Worm (Caenorhabditis elegans) whole organism, young adult: ENCODE data around the gene his-70.
A peak's percentile ranks its signal among the peaks of the same experiment; 100 is the strongest.

ENCODE experiments used
- B0261.1 ChIP-seq: sonication (generic microtip); optimal IDR thresholded peaks from 2 replicates; lab custom pipeline; 2016; ENCODE audit warnings: mild to moderate bottlenecking, missing genetic modification characterization, moderate library complexity, missing compliant biosample characterization
- B0336.3 ChIP-seq: fragments of 200-800 bp; sonication (Bioruptor generic); IDR thresholded peaks from 2 replicates; pipeline ENCODE4 v1.3.6; 2022; ENCODE audit warnings: missing genetic modification characterization, missing compliant biosample characterization
- F22D6.2 ChIP-seq: sonication (generic microtip); optimal IDR thresholded peaks from 2 replicates; lab custom pipeline; 2016; ENCODE audit warnings: mild to moderate bottlenecking, missing genetic modification characterization, missing compliant biosample characterization
- F52B5.7 ChIP-seq: sonication (generic microtip); optimal IDR thresholded peaks from 2 replicates; lab custom pipeline; 2016; ENCODE audit warnings: mild to moderate bottlenecking, missing genetic modification characterization, missing compliant biosample characterization
- F55B11.4 ChIP-seq: sonication (generic microtip); optimal IDR thresholded peaks from 2 replicates; lab custom pipeline; 2016; ENCODE audit warnings: missing compliant biosample characterization, missing genetic modification characterization, borderline replicate concordance; ENCODE audit not compliant: insufficient read depth
- F57C9.4 ChIP-seq: sonication (generic microtip); optimal IDR thresholded peaks from 2 replicates; lab custom pipeline; 2017; ENCODE audit warnings: mild to moderate bottlenecking, missing genetic modification characterization, missing compliant biosample characterization
- K12H6.12 ChIP-seq: fragments of 200-800 bp; sonication (Bioruptor generic); optimal IDR thresholded peaks from 2 replicates; lab custom pipeline; 2018; ENCODE audit warnings: mild to moderate bottlenecking, missing genetic modification characterization, missing compliant biosample characterization
- Y53G8AR.9 ChIP-seq: fragments of 200-800 bp; sonication (Bioruptor generic); conservative IDR thresholded peaks from 2 replicates; pipeline ENCODE4 v1.3.6; 2022; ENCODE audit warnings: missing genetic modification reagents, missing genetic modification characterization, missing compliant biosample characterization
- Y95B8A.8 ChIP-seq: fragments of 200-800 bp; sonication (Bioruptor generic); IDR thresholded peaks from 2 replicates; pipeline ENCODE4 v1.3.6; 2022; ENCODE audit warnings: missing genetic modification reagents, missing genetic modification characterization, missing compliant biosample characterization
- ZK185.1 ChIP-seq: sonication (generic microtip); optimal IDR thresholded peaks from 2 replicates; lab custom pipeline; 2016; ENCODE audit warnings: mild to moderate bottlenecking, missing genetic modification characterization, missing compliant biosample characterization; ENCODE audit not compliant: poor library complexity, severe bottlenecking
- akir-1 ChIP-seq: fragments of 200-800 bp; sonication (Bioruptor generic); optimal IDR thresholded peaks from 2 replicates; lab custom pipeline; 2018; ENCODE audit warnings: mild to moderate bottlenecking, missing genetic modification characterization, moderate library complexity, missing compliant biosample characterization
- ama-1 ChIP-seq, 3 experiments: fragments of 150-350 bp in 1 of 3; sonication (generic microtip) in 2 of 3; optimal IDR thresholded peaks; 2 replicates each; lab custom pipeline; 2014 to 2018; ENCODE audit warnings: missing biosample characterization in 2 of 3, missing genetic modification characterization in 2 of 3, missing genetic modification reagents in 2 of 3
- attf-6 ChIP-seq: fragments of 200-800 bp; sonication (Bioruptor generic); IDR thresholded peaks from 2 replicates; pipeline ENCODE4 v1.3.6; 2022; ENCODE audit warnings: missing genetic modification reagents, missing genetic modification characterization, missing compliant biosample characterization
- bed-2 ChIP-seq: fragments of 200-800 bp; sonication (Bioruptor generic); IDR thresholded peaks from 2 replicates; pipeline ENCODE4 v1.3.6; 2022; ENCODE audit warnings: missing genetic modification reagents, missing genetic modification characterization, missing compliant biosample characterization
- ceh-58 ChIP-seq: fragments of 200-800 bp; sonication (Bioruptor generic); IDR thresholded peaks from 2 replicates; pipeline ENCODE4 v1.3.6; 2022; ENCODE audit warnings: missing genetic modification characterization, missing compliant biosample characterization
- ceh-79 ChIP-seq: sonication (generic microtip); optimal IDR thresholded peaks from 2 replicates; lab custom pipeline; 2017; ENCODE audit warnings: mild to moderate bottlenecking, missing genetic modification characterization, missing compliant biosample characterization
- ceh-91 ChIP-seq: fragments of 200-800 bp; sonication (Bioruptor generic); IDR thresholded peaks from 2 replicates; pipeline ENCODE4 v1.3.6; 2022; ENCODE audit warnings: missing genetic modification reagents, missing genetic modification characterization, missing compliant biosample characterization
- egl-18 ChIP-seq: fragments of 200-800 bp; sonication (Bioruptor generic); IDR thresholded peaks from 2 replicates; pipeline ENCODE4 v1.3.6; 2022; ENCODE audit warnings: missing genetic modification reagents, missing genetic modification characterization, missing compliant biosample characterization
- egrh-3 ChIP-seq: fragments of 200-800 bp; sonication (Bioruptor generic); IDR thresholded peaks from 2 replicates; pipeline ENCODE4 v1.3.6; 2022; ENCODE audit warnings: missing genetic modification reagents, missing genetic modification characterization, missing compliant biosample characterization
- ekl-4 ChIP-seq: fragments of 200-800 bp; sonication (Bioruptor generic); IDR thresholded peaks from 2 replicates; pipeline ENCODE4 v1.3.6; 2022; ENCODE audit warnings: missing genetic modification reagents, missing genetic modification characterization, missing compliant biosample characterization
- gei-17 ChIP-seq: fragments of 200-800 bp; sonication (Bioruptor generic); optimal IDR thresholded peaks from 2 replicates; lab custom pipeline; 2018; ENCODE audit warnings: mild to moderate bottlenecking, missing genetic modification characterization, missing compliant biosample characterization
- hlh-26 ChIP-seq: fragments of 200-800 bp; sonication (Bioruptor generic); conservative IDR thresholded peaks from 2 replicates; pipeline ENCODE4 v1.3.6; 2022; ENCODE audit warnings: missing genetic modification reagents, missing genetic modification characterization, missing compliant biosample characterization
- hsf-1 ChIP-seq: fragments of 200-800 bp; sonication (Bioruptor generic); IDR thresholded peaks from 2 replicates; pipeline ENCODE4 v1.3.6; 2022; ENCODE audit warnings: missing genetic modification reagents, missing genetic modification characterization, missing compliant biosample characterization
- let-526 ChIP-seq: fragments of 200-800 bp; sonication (Bioruptor generic); IDR thresholded peaks from 2 replicates; pipeline ENCODE4 v1.3.6; 2022; ENCODE audit warnings: missing genetic modification reagents, missing genetic modification characterization, missing compliant biosample characterization
- let-607 ChIP-seq, 2 experiments: fragments of 200-800 bp in 1 of 2; sonication (Bioruptor generic) in 1 of 2; sonication (generic microtip) in 1 of 2; optimal IDR thresholded peaks; 2 replicates each; lab custom pipeline; 2016 to 2018; ENCODE audit warnings: mild to moderate bottlenecking in 2 of 2, missing compliant biosample characterization in 2 of 2, missing genetic modification characterization in 2 of 2, moderate library complexity in 2 of 2, missing genotype in 1 of 2
- lin-54 ChIP-seq: fragments of 200-800 bp; sonication (Bioruptor generic); optimal IDR thresholded peaks from 2 replicates; lab custom pipeline; 2018; ENCODE audit warnings: mild to moderate bottlenecking, missing genetic modification characterization, missing compliant biosample characterization
- lir-1 ChIP-seq: fragments of 200-800 bp; sonication (Bioruptor generic); conservative IDR thresholded peaks from 2 replicates; pipeline ENCODE4 v1.3.6; 2022; ENCODE audit warnings: missing genetic modification reagents, missing genetic modification characterization, missing compliant biosample characterization
- lsy-27 ChIP-seq: sonication (generic microtip); optimal IDR thresholded peaks from 2 replicates; lab custom pipeline; 2017; ENCODE audit warnings: missing genetic modification characterization, mild to moderate bottlenecking, missing compliant biosample characterization, antibody characterized with exemption, missing genotype, borderline replicate concordance; ENCODE audit not compliant: insufficient read depth
- madf-10 ChIP-seq: sonication (generic microtip); optimal IDR thresholded peaks from 2 replicates; lab custom pipeline; 2016; ENCODE audit warnings: mild to moderate bottlenecking, missing genetic modification characterization, missing compliant biosample characterization
- madf-3 ChIP-seq: fragments of 200-800 bp; sonication (Bioruptor generic); IDR thresholded peaks from 2 replicates; pipeline ENCODE4 v1.3.6; 2022; ENCODE audit warnings: missing genetic modification reagents, missing genetic modification characterization, missing compliant biosample characterization
- madf-8 ChIP-seq: fragments of 200-800 bp; sonication (Bioruptor generic); conservative IDR thresholded peaks from 2 replicates; pipeline ENCODE4 v1.3.6; 2022; ENCODE audit warnings: missing genetic modification reagents, missing genetic modification characterization, missing compliant biosample characterization
- mcd-1 ChIP-seq: fragments of 200-800 bp; sonication (Bioruptor generic); IDR thresholded peaks from 2 replicates; pipeline ENCODE4 v1.3.6; 2022; ENCODE audit warnings: missing genetic modification reagents, missing genetic modification characterization, missing compliant biosample characterization
- nfya-2 ChIP-seq: fragments of 200-800 bp; sonication (Bioruptor generic); IDR thresholded peaks from 2 replicates; pipeline ENCODE4 v1.3.6; 2022; ENCODE audit warnings: missing genetic modification reagents, missing genetic modification characterization, missing compliant biosample characterization
- nhr-120 ChIP-seq: fragments of 200-800 bp; sonication (Bioruptor generic); IDR thresholded peaks from 2 replicates; pipeline ENCODE4 v1.3.6; 2022; ENCODE audit warnings: missing genetic modification characterization, missing compliant biosample characterization
- nhr-27 ChIP-seq: fragments of 200-800 bp; sonication (Bioruptor generic); optimal IDR thresholded peaks from 2 replicates; lab custom pipeline; 2018; ENCODE audit warnings: mild to moderate bottlenecking, missing genetic modification characterization, moderate library complexity, missing compliant biosample characterization
- rpc-1 ChIP-seq, 2 experiments: fragments of 150-350 bp in 1 of 2; sonication (generic microtip) in 1 of 2; optimal IDR thresholded peaks; 2 replicates each; lab custom pipeline; 2014 to 2018; ENCODE audit warnings: missing biosample characterization in 1 of 2, missing genetic modification characterization in 1 of 2, missing genetic modification reagents in 1 of 2, missing genotype in 1 of 2
- sdz-38 ChIP-seq: sonication (generic microtip); optimal IDR thresholded peaks from 2 replicates; lab custom pipeline; 2016; ENCODE audit warnings: missing genotype, missing genetic modification characterization, missing compliant biosample characterization
- snpc-3.4 ChIP-seq: sonication (generic microtip); optimal IDR thresholded peaks from 2 replicates; lab custom pipeline; 2017; ENCODE audit warnings: missing genetic modification characterization, mild to moderate bottlenecking, missing compliant biosample characterization, antibody characterized with exemption, moderate library complexity, missing genotype, missing genetic modification reagents
- somi-1 ChIP-seq: fragments of 200-800 bp; sonication (Bioruptor generic); optimal IDR thresholded peaks from 2 replicates; lab custom pipeline; 2018; ENCODE audit warnings: mild to moderate bottlenecking, missing genetic modification characterization, missing compliant biosample characterization
- tbp1 ChIP-seq: fragments of 200-800 bp; sonication (Bioruptor generic); optimal IDR thresholded peaks from 2 replicates; lab custom pipeline; 2018; ENCODE audit warnings: mild to moderate bottlenecking, missing genetic modification characterization, missing compliant biosample characterization
- tbx-9 ChIP-seq: sonication (generic microtip); optimal IDR thresholded peaks from 2 replicates; lab custom pipeline; 2016; ENCODE audit warnings: borderline replicate concordance, missing genetic modification characterization, inconsistent platforms, missing compliant biosample characterization
- tlf-1 ChIP-seq: fragments of 200-800 bp; sonication (Bioruptor generic); optimal IDR thresholded peaks from 2 replicates; lab custom pipeline; 2018; ENCODE audit warnings: mild to moderate bottlenecking, missing genetic modification characterization, missing compliant biosample characterization
- unc-130 ChIP-seq: sonication (generic microtip); optimal IDR thresholded peaks from 2 replicates; lab custom pipeline; 2016; ENCODE audit warnings: missing genetic modification reagents, missing genetic modification characterization, missing compliant biosample characterization
- unc-62 ChIP-seq: fragments of 150-350 bp; optimal IDR thresholded peaks from 2 replicates; lab custom pipeline; 2014; ENCODE audit warnings: missing biosample characterization, missing genetic modification reagents, missing genetic modification characterization
- ztf-25 ChIP-seq: fragments of 200-800 bp; sonication (Bioruptor generic); IDR thresholded peaks from 2 replicates; pipeline ENCODE4 v1.3.6; 2022; ENCODE audit warnings: missing genetic modification reagents, missing genetic modification characterization, missing compliant biosample characterization

Gene his-70

ce11 chrIII:4095441-4096095 is 35.6 kb upstream of the his-70 start, which contains the start of gene C03C10.7 (continued):
- TF ChIP-seq B0336.3 (GFP tag; lab: Robert Waterston, UW) (no peak; the same call in 1 of the 2 replicates), tbp1 (no peak), snpc-3.4 (tag; lab: Kevin White, UChicago) (peak; percentile 79), akir-1 (no peak), sdz-38 (tag; lab: Kevin White, UChicago) (no peak), hlh-26 (no peak), F22D6.2 (no peak), let-607 (tag; optimal IDR thresholded peaks at IDR 0.05; lab: Kevin White, UChicago) (no peak), lin-54 (GFP tag; lab: Kevin White, UChicago) (peak; percentile 74), nfya-2 (GFP tag; lab: Robert Waterston, UW) (no peak), Y95B8A.8 (no peak), unc-130 (GFP tag; lab: Kevin White, UChicago) (peak; percentile 17), tlf-1 (GFP tag; lab: Kevin White, UChicago) (peak; percentile 3), ceh-58 (no peak), somi-1 (GFP tag; lab: Kevin White, UChicago) (no peak), egl-18 (no peak), madf-10 (no peak), tbx-9 (tag; lab: Kevin White, UChicago) (no peak), nhr-120 (no peak), Y53G8AR.9 (peak; percentile 58; the same call in 1 of the 2 replicates), let-526 (GFP tag; lab: Robert Waterston, UW) (no peak), K12H6.12 (tag; lab: Kevin White, UChicago) (no peak), ceh-91 (GFP tag; lab: Robert Waterston, UW) (peak; percentile 74), attf-6 (GFP tag; lab: Robert Waterston, UW) (no peak), F57C9.4 (no peak), nhr-27 (tag; lab: Kevin White, UChicago) (no peak), bed-2 (GFP tag; lab: Robert Waterston, UW) (no peak), lsy-27 (no peak), madf-8 (GFP tag; lab: Robert Waterston, UW) (peak; percentile 89)

ce11 chrIII:4094681-4095080 is 34.8 kb upstream of the his-70 start, which contains the start of gene rnr-2:
TSS of gene rnr-2 (minus strand) at chrIII:4094921.
- TF ChIP-seq ekl-4 (GFP tag; lab: Robert Waterston, UW) (0 out of 2 replicates have a peak, but pooled peaks have one; percentile 39), lir-1 (GFP tag; lab: Robert Waterston, UW) (no peak)

ce11 chrIII:4092962-4093361 is 33.0 kb upstream of the his-70 start:
- TF ChIP-seq hsf-1 (GFP tag; lab: Robert Waterston, UW) = 0 out of 2 replicates have a peak, but pooled peaks have one; percentile 11
- TF ChIP-seq madf-8 (GFP tag; lab: Robert Waterston, UW) = no peak
- TF ChIP-seq tbp1 = no peak
- TF ChIP-seq ceh-79 (tag; lab: Kevin White, UChicago) = no peak
- no peak for TF ChIP-seq egrh-3 (GFP tag; lab: Robert Waterston, UW)
- TF ChIP-seq mcd-1 (GFP tag; lab: Robert Waterston, UW) = no peak
- TF ChIP-seq ztf-25 (GFP tag; lab: Robert Waterston, UW) = no peak
- no peak for TF ChIP-seq egl-18
- TF ChIP-seq unc-62 (GFP tag; lab: Kevin White, UChicago) = no peak
- no peak for TF ChIP-seq gei-17 (GFP tag; lab: Kevin White, UChicago)
- no peak for TF ChIP-seq ZK185.1 (tag; lab: Kevin White, UChicago)
- no peak for TF ChIP-seq ama-1 (optimal IDR thresholded peaks at IDR 0.05; lab: Kevin White, UChicago)
- TF ChIP-seq ama-1 (GFP tag; optimal IDR thresholded peaks at IDR 0.05; lab: Kevin White, UChicago) = no peak
- TF ChIP-seq hlh-26 = no peak
- peak; percentile 61; the same call in 1 of the 2 replicates for TF ChIP-seq madf-3 (GFP tag; lab: Robert Waterston, UW)
- no peak for TF ChIP-seq F55B11.4
- no peak for TF ChIP-seq B0261.1 (tag; lab: Kevin White, UChicago)
- no peak for TF ChIP-seq sdz-38 (tag; lab: Kevin White, UChicago)
- peak; percentile 40 for TF ChIP-seq lin-54 (GFP tag; lab: Kevin White, UChicago)
- TF ChIP-seq rpc-1 (optimal IDR thresholded peaks at IDR 0.05; lab: Kevin White, UChicago) = no peak
- TF ChIP-seq rpc-1 (tag; optimal IDR thresholded peaks at IDR 0.05; lab: Kevin White, UChicago) = no peak
- TF ChIP-seq F52B5.7 = no peak
